Worm (Caenorhabditis elegans): ENCODE data around the gene K01A2.4.

K01A2.4 gene

DNA sequence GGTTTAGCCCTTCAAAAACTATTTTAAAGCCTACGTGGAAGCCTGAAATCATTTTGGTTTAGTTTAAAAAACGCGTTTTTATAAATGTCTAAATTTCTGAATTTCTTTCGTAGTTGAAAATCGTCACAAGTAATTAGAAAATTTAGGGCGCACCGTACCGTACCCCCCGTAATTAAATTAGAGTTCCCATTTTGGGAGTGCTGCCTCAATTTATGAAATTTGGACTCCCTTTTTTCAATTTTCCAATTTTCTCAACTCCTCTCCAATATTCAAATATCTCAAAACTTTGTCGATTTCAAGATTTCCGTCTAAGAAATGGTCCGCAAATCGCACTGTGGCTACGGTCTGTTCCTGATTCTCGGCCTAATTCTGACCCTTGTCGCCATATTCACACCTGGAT is 33.0 kb downstream of the K01A2.4 start, which contains the start of gene clc-31:
Gene clc-31, plus strand, starts transcription at position 301 of the 400 bp plus-strand sequence.
- TF ChIP-seq ceh-9 (tag; optimal IDR thresholded peaks at IDR 0.05) (no peak), zip-5 (tag; optimal IDR thresholded peaks at IDR 0.05) (no peak), F13H6.1 (tag; optimal IDR thresholded peaks at IDR 0.05) (no peak), ceh-22 (tag; optimal IDR thresholded peaks at IDR 0.05) (no peak)

DNA sequence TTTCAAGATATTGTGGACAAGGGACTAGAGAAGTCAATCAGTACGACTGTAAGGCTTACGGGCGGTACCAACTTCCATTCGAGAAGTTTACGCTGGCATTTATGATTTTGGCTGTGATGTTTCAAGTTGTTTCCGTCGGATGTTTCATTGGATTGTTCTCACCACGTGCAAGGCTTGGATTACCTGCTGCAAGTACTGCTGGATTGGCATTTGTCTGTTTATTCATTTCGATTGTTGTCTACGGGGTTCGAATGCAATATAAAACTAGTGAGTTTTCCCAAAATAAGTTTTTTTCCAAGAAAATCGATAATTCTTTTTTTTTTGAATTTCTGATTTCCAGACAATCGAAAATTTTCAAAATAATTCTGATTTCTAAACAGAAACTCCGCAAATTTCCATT is 33.5 kb downstream of the K01A2.4 start:
- TF ChIP-seq madf-2 (tag; optimal IDR thresholded peaks at IDR 0.05) (no peak), pha-4 (tag; optimal IDR thresholded peaks at IDR 0.05) (no peak), unc-55 (GFP tag; optimal IDR thresholded peaks at IDR 0.05) (no peak), F13H6.1 (tag; optimal IDR thresholded peaks at IDR 0.05) (no peak), sox-2 (GFP tag; IDR thresholded peaks at IDR 0.05) (no peak), dmd-4 (tag; optimal IDR thresholded peaks at IDR 0.05; ENCODE audit: borderline replicate concordance) (no peak), odd-2 (tag; optimal IDR thresholded peaks at IDR 0.05) (no peak), dve-1 (tag; optimal IDR thresholded peaks at IDR 0.05) (no peak), ceh-34 (tag; optimal IDR thresholded peaks at IDR 0.05) (no peak), tbx-7 (tag; optimal IDR thresholded peaks at IDR 0.05) (no peak), sdc-2 (tag; optimal IDR thresholded peaks at IDR 0.05) (no peak), ceh-31 (tag; optimal IDR thresholded peaks at IDR 0.05) (no peak)

DNA sequence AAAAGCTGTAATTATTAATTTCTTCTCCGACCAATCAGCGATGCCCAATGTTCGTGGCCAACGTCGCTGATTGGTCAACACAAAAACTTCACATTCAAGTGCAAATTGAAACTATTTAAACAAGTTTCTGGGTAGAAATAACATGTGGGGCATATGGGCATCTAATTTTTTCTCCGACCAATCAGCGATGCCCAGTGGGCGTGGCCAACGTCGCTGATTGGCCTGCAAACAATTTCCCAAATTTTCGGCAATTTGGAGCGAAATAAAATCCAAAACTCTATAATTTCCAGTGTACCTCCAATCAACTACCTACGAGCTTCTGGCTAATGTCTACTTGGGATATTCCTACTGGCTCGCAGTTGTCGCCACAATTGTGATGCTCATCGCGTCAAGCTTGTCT is 34.0 kb downstream of the K01A2.4 start:
- TF ChIP-seq tbx-2 (tag; optimal IDR thresholded peaks at IDR 0.05) (no peak), nfya-1 (tag; optimal IDR thresholded peaks at IDR 0.05) (peak; percentile 98)

DNA sequence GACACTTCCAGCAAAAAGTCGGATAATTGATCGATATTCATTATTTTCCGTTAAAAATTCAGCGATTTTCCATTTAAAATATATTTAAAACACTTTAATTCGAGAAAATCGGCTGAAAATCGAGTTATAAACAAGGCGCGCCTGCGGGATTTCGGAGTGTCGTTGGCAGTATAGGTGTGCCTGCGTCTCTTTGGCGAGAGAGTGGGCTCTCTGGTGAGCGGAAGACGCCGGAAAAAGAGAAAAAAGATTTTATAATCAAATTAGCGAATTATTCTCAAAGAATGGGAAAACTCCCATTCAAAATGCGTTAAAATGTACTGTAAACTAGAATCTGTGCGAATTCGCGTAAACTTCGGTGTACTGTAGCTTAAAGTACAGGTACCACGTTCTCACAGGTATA is 40.5 kb downstream of the K01A2.4 start, which contains the start of gene D1069.3:
Gene D1069.3, minus strand, starts transcription at position 158 of the 400 bp plus-strand sequence.
- TF ChIP-seq lim-6 (tag; optimal IDR thresholded peaks at IDR 0.05) (no peak), nfya-1 (tag; optimal IDR thresholded peaks at IDR 0.05) (peak; percentile 11), unc-42 (tag; optimal IDR thresholded peaks at IDR 0.05) (peak; percentile 79), sox-4 (tag; optimal IDR thresholded peaks at IDR 0.05) (no peak)

DNA sequence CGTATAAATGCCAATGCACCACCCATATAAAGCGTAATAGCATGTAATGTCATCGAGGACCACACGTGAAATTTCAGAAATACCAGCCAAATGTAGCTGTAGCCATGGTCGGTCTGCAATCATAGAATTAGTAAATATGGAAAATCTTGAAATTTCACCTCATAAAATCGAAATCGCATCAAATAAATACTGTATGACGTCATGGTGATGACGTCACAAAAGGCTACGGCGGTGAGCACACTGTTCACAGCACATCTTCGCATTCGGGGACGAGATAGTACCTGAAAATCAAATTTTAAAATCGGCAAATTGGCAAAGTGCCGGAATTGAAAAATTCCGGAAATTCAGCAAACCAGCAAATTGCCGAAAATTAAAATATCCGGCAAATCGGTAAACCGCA is 42.5 kb downstream of the K01A2.4 start:
- TF ChIP-seq hlh-15 (tag; optimal IDR thresholded peaks at IDR 0.05) (no peak), ets-4 (tag; optimal IDR thresholded peaks at IDR 0.05) (no peak), unc-42 (tag; optimal IDR thresholded peaks at IDR 0.05) (no peak), unc-3 (GFP tag; conservative IDR thresholded peaks at IDR 0.05) (no peak), unc-3 (tag; optimal IDR thresholded peaks at IDR 0.05) (no peak), pha-4 (tag; optimal IDR thresholded peaks at IDR 0.05) (no peak), dve-1 (tag; optimal IDR thresholded peaks at IDR 0.05) (no peak), sox-2 (GFP tag; IDR thresholded peaks at IDR 0.05) (no peak), rnt-1 (tag; optimal IDR thresholded peaks at IDR 0.05) (no peak), ceh-22 (tag; optimal IDR thresholded peaks at IDR 0.05) (no peak), hlh-6 (tag; optimal IDR thresholded peaks at IDR 0.05) (no peak), pros-1 (tag; optimal IDR thresholded peaks at IDR 0.05) (no peak), ahr-1 (tag; optimal IDR thresholded peaks at IDR 0.05) (no peak), C08G9.2 (tag; optimal IDR thresholded peaks at IDR 0.05) (no peak), syd-9 (tag; optimal IDR thresholded peaks at IDR 0.05) (no peak), nhr-11 (tag; optimal IDR thresholded peaks at IDR 0.05) (no peak), tbx-2 (tag; optimal IDR thresholded peaks at IDR 0.05) (no peak)

DNA sequence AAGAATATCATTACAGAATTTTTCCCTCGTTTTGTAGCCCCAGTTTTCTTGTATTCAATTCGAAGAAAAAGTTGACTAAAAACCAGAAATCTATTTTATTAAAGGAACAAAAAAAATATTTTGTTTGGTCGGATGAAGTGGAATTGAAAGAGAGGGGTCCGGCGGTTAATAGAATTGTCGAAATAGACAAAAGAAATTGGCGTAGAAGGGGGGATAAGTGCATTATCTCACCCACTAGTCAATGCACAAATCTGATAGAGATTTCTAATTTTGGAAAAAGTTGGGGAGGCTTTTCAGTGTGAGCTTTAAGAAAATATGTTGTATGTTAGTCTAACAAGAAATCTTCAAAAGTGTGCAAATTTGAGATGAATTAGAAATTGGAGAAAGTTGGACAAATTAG is 47.2 kb downstream of the K01A2.4 start:
- TF ChIP-seq unc-42 (tag; optimal IDR thresholded peaks at IDR 0.05) = peak; percentile 97
- no peak for TF ChIP-seq npax-4 (tag; optimal IDR thresholded peaks at IDR 0.05)
- no peak for TF ChIP-seq ref-2 (tag; optimal IDR thresholded peaks at IDR 0.05)
- TF ChIP-seq ceh-6 (GFP tag; optimal IDR thresholded peaks at IDR 0.05) = no peak

Measured in whole organism, late embryonic.